Worm (Caenorhabditis elegans) whole organism, L2 larva: ENCODE data around the gene lgc-53.

ENCODE experiments used
- F13H6.1 ChIP-seq: sonication (generic microtip); optimal IDR thresholded peaks from 2 replicates; lab custom pipeline; 2016; ENCODE audit warnings: missing genetic modification characterization, missing compliant biosample characterization
- R02D3.7 ChIP-seq: fragments of 150-350 bp; optimal IDR thresholded peaks from 2 replicates; lab custom pipeline; 2014; ENCODE audit warnings: missing biosample characterization, missing genetic modification characterization
- Y55F3AM.14 ChIP-seq: fragments of 200-800 bp; sonication (Bioruptor generic); optimal IDR thresholded peaks from 2 replicates; lab custom pipeline; 2018; ENCODE audit warnings: mild to moderate bottlenecking, missing genetic modification characterization, missing compliant biosample characterization
- ama-1 ChIP-seq: fragments of 150-350 bp; optimal IDR thresholded peaks from 2 replicates; lab custom pipeline; 2018; ENCODE audit warnings: inconsistent platforms
- blmp-1 ChIP-seq: sonication (generic microtip); optimal IDR thresholded peaks from 2 replicates; lab custom pipeline; 2017; ENCODE audit warnings: missing genetic modification characterization, mild to moderate bottlenecking, missing compliant biosample characterization, antibody characterized with exemption, moderate library complexity; ENCODE audit not compliant: insufficient read depth
- ceh-16 ChIP-seq: fragments of 150-350 bp; optimal IDR thresholded peaks from 2 replicates; lab custom pipeline; 2014; ENCODE audit warnings: missing biosample characterization, missing genetic modification characterization
- ceh-82 ChIP-seq: fragments of 150-350 bp; optimal IDR thresholded peaks from 2 replicates; lab custom pipeline; 2014; ENCODE audit warnings: missing biosample characterization, missing genetic modification characterization
- crh-2 ChIP-seq: sonication (generic microtip); optimal IDR thresholded peaks from 2 replicates; lab custom pipeline; 2017; ENCODE audit warnings: missing biosample characterization, missing genetic modification characterization
- dmd-4 ChIP-seq: sonication (generic microtip); optimal IDR thresholded peaks from 2 replicates; lab custom pipeline; 2017; ENCODE audit warnings: missing biosample characterization, missing genetic modification characterization
- elt-1 ChIP-seq: fragments of 150-350 bp; optimal IDR thresholded peaks from 2 replicates; lab custom pipeline; 2014; ENCODE audit warnings: missing biosample characterization, missing genetic modification characterization
- fos-1 ChIP-seq: fragments of 150-350 bp; optimal IDR thresholded peaks from 2 replicates; lab custom pipeline; 2014; ENCODE audit warnings: missing biosample characterization, missing genetic modification characterization
- gmeb-1 ChIP-seq: fragments of 150-350 bp; optimal IDR thresholded peaks from 2 replicates; lab custom pipeline; 2014; ENCODE audit warnings: missing biosample characterization, missing genetic modification characterization
- lin-11 ChIP-seq: fragments of 150-350 bp; sonication (generic microtip); optimal IDR thresholded peaks from 2 replicates; lab custom pipeline; 2014; ENCODE audit warnings: missing biosample characterization, missing genetic modification characterization, inconsistent platforms, mixed read lengths
- mab-5 ChIP-seq: fragments of 150-350 bp; optimal IDR thresholded peaks from 2 replicates; lab custom pipeline; 2014; ENCODE audit warnings: missing biosample characterization, missing genetic modification characterization
- mbf-1 ChIP-seq: sonication (generic microtip); optimal IDR thresholded peaks from 2 replicates; lab custom pipeline; 2017; ENCODE audit warnings: missing biosample characterization, missing genetic modification characterization
- mdl-1 ChIP-seq, 2 experiments: fragments of 150-350 bp in 1 of 2; sonication (generic microtip) in 1 of 2; optimal IDR thresholded peaks; 2 replicates each; lab custom pipeline; 2017; ENCODE audit warnings: missing biosample characterization in 2 of 2, missing genetic modification characterization in 2 of 2
- nhr-10 ChIP-seq: sonication (generic microtip); optimal IDR thresholded peaks from 2 replicates; lab custom pipeline; 2017; ENCODE audit warnings: missing biosample characterization, missing genetic modification characterization
- nhr-11 ChIP-seq: fragments of 150-350 bp; optimal IDR thresholded peaks from 2 replicates; lab custom pipeline; 2014; ENCODE audit warnings: missing biosample characterization, missing genetic modification characterization
- nhr-12 ChIP-seq: fragments of 150-350 bp; optimal IDR thresholded peaks from 2 replicates; lab custom pipeline; 2014; ENCODE audit warnings: missing biosample characterization, missing genetic modification characterization
- nhr-129 ChIP-seq: fragments of 150-350 bp; optimal IDR thresholded peaks from 2 replicates; lab custom pipeline; 2014; ENCODE audit warnings: missing biosample characterization, missing genetic modification characterization
- nhr-21 ChIP-seq: fragments of 150-350 bp; optimal IDR thresholded peaks from 2 replicates; lab custom pipeline; 2014; ENCODE audit warnings: missing biosample characterization, missing genetic modification characterization
- nhr-237 ChIP-seq: fragments of 150-350 bp; optimal IDR thresholded peaks from 2 replicates; lab custom pipeline; 2014; ENCODE audit warnings: missing biosample characterization, missing genetic modification characterization
- nhr-25 ChIP-seq: fragments of 150-350 bp; sonication (generic microtip); optimal IDR thresholded peaks from 3 replicates; lab custom pipeline; 2014; ENCODE audit warnings: missing biosample characterization, missing genetic modification characterization
- nhr-6 ChIP-seq: fragments of 150-350 bp; optimal IDR thresholded peaks from 2 replicates; lab custom pipeline; 2014; ENCODE audit warnings: missing biosample characterization, missing genetic modification characterization
- nhr-77 ChIP-seq: fragments of 150-350 bp; optimal IDR thresholded peaks from 2 replicates; lab custom pipeline; 2014; ENCODE audit warnings: missing biosample characterization, missing genetic modification characterization
- peb-1 ChIP-seq: fragments of 150-350 bp; optimal IDR thresholded peaks from 2 replicates; lab custom pipeline; 2014; ENCODE audit warnings: missing biosample characterization, missing genetic modification characterization
- sem-4 ChIP-seq: fragments of 150-350 bp; optimal IDR thresholded peaks from 2 replicates; lab custom pipeline; 2014; ENCODE audit warnings: missing biosample characterization, missing genetic modification reagents, missing genetic modification characterization
- skn-1 ChIP-seq: sonication (generic microtip); optimal IDR thresholded peaks from 2 replicates; lab custom pipeline; 2017; ENCODE audit warnings: missing biosample characterization, missing genetic modification characterization
- sma-3 ChIP-seq: sonication (generic microtip); optimal IDR thresholded peaks from 2 replicates; lab custom pipeline; 2016; ENCODE audit warnings: missing genetic modification reagents, missing genetic modification characterization, missing compliant biosample characterization
- unc-39 ChIP-seq: fragments of 150-350 bp; optimal IDR thresholded peaks from 2 replicates; lab custom pipeline; 2014; ENCODE audit warnings: missing biosample characterization, missing genetic modification characterization
- unc-55 ChIP-seq: fragments of 150-350 bp; sonication (generic microtip); optimal IDR thresholded peaks from 3 replicates; lab custom pipeline; 2014; ENCODE audit warnings: missing biosample characterization, missing genetic modification reagents, missing genetic modification characterization
- unc-62 ChIP-seq: fragments of 150-350 bp; optimal IDR thresholded peaks from 2 replicates; lab custom pipeline; 2014; ENCODE audit warnings: missing biosample characterization, missing genetic modification reagents, missing genetic modification characterization
- zag-1 ChIP-seq: fragments of 150-350 bp; optimal IDR thresholded peaks from 2 replicates; lab custom pipeline; 2014; ENCODE audit warnings: missing biosample characterization, missing genetic modification characterization
- ztf-1 ChIP-seq: fragments of 200-800 bp; sonication (Bioruptor generic); conservative IDR thresholded peaks from 2 replicates; pipeline ENCODE4 v1.3.6; 2022; ENCODE audit warnings: missing genetic modification characterization, missing compliant biosample characterization
- ztf-11 ChIP-seq: sonication (generic microtip); optimal IDR thresholded peaks from 2 replicates; lab custom pipeline; 2017; ENCODE audit warnings: missing biosample characterization, missing genetic modification characterization
- ztf-4 ChIP-seq: fragments of 150-350 bp; optimal IDR thresholded peaks from 2 replicates; lab custom pipeline; 2014; ENCODE audit warnings: missing biosample characterization, missing genetic modification characterization

Gene lgc-53

ce11 chrX:16711381-16711780 is at the start of gene lgc-53:
Gene lgc-53 (plus strand): TSS chrX:16711681.
- no peak for TF ChIP-seq lin-11 (tag; lab: Kevin White, UChicago)
- TF ChIP-seq unc-55 (GFP tag; lab: Kevin White, UChicago), result no peak
- no peak for TF ChIP-seq nhr-25 (tag; lab: Kevin White, UChicago)

ce11 chrX:16662723-16663122 is 48.8 kb upstream of the lgc-53 start, which contains the start of gene F43B10.1:
Gene F43B10.1 (minus strand): TSS chrX:16662823.
- no peak for TF ChIP-seq nhr-129
- no peak for TF ChIP-seq mab-5 (tag; lab: Kevin White, UChicago)
- no peak for TF ChIP-seq mbf-1 (tag; lab: Kevin White, UChicago)
- TF ChIP-seq ceh-82 (tag; lab: Kevin White, UChicago), result no peak
- TF ChIP-seq ztf-11, result no peak

- TF ChIP-seq nhr-10 (tag; lab: Kevin White, UChicago) (no peak), ceh-16 (tag; lab: Kevin White, UChicago) (no peak), nhr-6 (tag; lab: Kevin White, UChicago) (no peak), nhr-11 (no peak), ztf-4 (tag; lab: Kevin White, UChicago) (no peak), skn-1 (tag; lab: Kevin White, UChicago) (no peak), elt-1 (tag; lab: Kevin White, UChicago) (no peak), zag-1 (tag; lab: Kevin White, UChicago) (no peak), F13H6.1 (tag; lab: Kevin White, UChicago) (no peak), peb-1 (tag; lab: Kevin White, UChicago) (no peak), unc-39 (no peak), mab-5 (tag; lab: Kevin White, UChicago) (no peak), R02D3.7 (tag; lab: Kevin White, UChicago) (no peak), gmeb-1 (tag; lab: Kevin White, UChicago) (no peak), nhr-12 (tag; lab: Kevin White, UChicago) (no peak), sem-4 (tag; lab: Kevin White, UChicago) (no peak), Y55F3AM.14 (GFP tag; lab: Kevin White, UChicago) (no peak), nhr-77 (tag; lab: Kevin White, UChicago) (no peak)
Observed at ce11 chrX:16667515-16667914, 44.0 kb upstream of the lgc-53 start.

ce11 chrX:16669106-16669505 is 42.4 kb upstream of the lgc-53 start:
- no peak for TF ChIP-seq dmd-4
- TF ChIP-seq fos-1 (tag; lab: Kevin White, UChicago), result peak; percentile 56
- peak; percentile 2 for TF ChIP-seq F13H6.1 (tag; lab: Kevin White, UChicago)
- TF ChIP-seq ztf-11, result no peak

- TF ChIP-seq ceh-16 (tag; lab: Kevin White, UChicago), result no peak
- TF ChIP-seq sma-3 (GFP tag; lab: Kevin White, UChicago), result no peak
- TF ChIP-seq nhr-129, result no peak
- TF ChIP-seq mdl-1 (tag; optimal IDR thresholded peaks at IDR 0.05; lab: Kevin White, UChicago), result no peak
- TF ChIP-seq ztf-11, result no peak
- TF ChIP-seq sem-4 (tag; lab: Kevin White, UChicago), result no peak
- TF ChIP-seq nhr-237 (tag; lab: Kevin White, UChicago), result no peak
- no peak for TF ChIP-seq ztf-1 (GFP tag; lab: Robert Waterston, UW)
- TF ChIP-seq skn-1 (tag; lab: Kevin White, UChicago), result no peak
- TF ChIP-seq blmp-1 (tag; lab: Kevin White, UChicago), result no peak
- TF ChIP-seq peb-1 (tag; lab: Kevin White, UChicago), result no peak
- no peak for TF ChIP-seq zag-1 (tag; lab: Kevin White, UChicago)
- TF ChIP-seq nhr-10 (tag; lab: Kevin White, UChicago), result no peak
- TF ChIP-seq nhr-25 (tag; lab: Kevin White, UChicago), result no peak
- no peak for TF ChIP-seq nhr-21
- TF ChIP-seq, all 48 proteins: peak for 0
Observed at ce11 chrX:16671234-16671633, 40.2 kb upstream of the lgc-53 start.

ce11 chrX:16672661-16673060 is 38.8 kb upstream of the lgc-53 start:
- TF ChIP-seq blmp-1 (tag; lab: Kevin White, UChicago) (no peak), mab-5 (tag; lab: Kevin White, UChicago) (no peak), zag-1 (tag; lab: Kevin White, UChicago) (no peak), crh-2 (tag; lab: Kevin White, UChicago) (peak; percentile 43), unc-62 (no peak), gmeb-1 (tag; lab: Kevin White, UChicago) (peak; percentile 12), ztf-4 (tag; lab: Kevin White, UChicago) (no peak), fos-1 (tag; lab: Kevin White, UChicago) (peak; percentile 76), ama-1 (no peak)
